Fruit fly (Drosophila melanogaster): ENCODE data around the gene MED6.

dm6 chr3R:9767620-9768592 is 878 bp downstream of the MED6 start, which contains the start of gene Naa80:
- TF ChIP-seq dimm (GFP tag; IDR thresholded peaks at IDR 0.05) (no peak), CG6654 (GFP tag; optimal IDR thresholded peaks at IDR 0.05) (no peak), esg (GFP tag; conservative IDR thresholded peaks at IDR 0.05) (no peak)
